Worm (Caenorhabditis elegans): ENCODE measurements around the gene F01G4.6.

Gene F01G4.6

DNA sequence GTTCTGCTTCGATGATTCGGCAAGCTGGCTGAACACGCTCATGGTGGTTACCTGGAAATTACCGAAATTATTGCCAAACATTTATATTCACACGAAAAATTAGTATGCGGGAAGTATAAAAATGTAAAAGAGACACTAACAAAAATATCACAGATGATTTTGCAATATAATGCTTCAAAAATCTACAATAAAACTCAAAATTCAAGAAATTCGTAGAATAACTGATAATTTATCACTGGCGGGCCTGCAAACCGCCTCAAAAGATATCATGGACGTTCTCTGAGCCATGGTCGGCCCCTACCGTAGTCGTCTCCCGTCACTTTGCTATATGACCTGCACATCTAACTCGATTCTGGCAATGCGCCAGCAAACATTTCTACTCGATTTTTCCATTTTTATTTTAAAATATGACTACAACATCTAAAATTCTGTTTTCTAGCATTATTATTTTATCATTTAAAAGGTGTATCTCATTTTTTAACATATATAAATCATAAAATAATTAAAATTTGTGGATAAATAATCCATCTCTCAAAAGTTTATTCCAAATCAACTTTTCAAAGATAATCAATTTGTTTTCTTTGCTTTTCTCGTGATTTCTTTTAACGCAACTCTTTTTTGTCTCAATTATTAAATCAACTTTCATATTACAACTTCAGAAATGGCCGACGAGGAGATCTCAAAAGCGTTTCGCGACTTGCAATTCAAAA lies at the start of gene F01G4.6, which contains the start of gene pfd-1:
TSS of gene F01G4.6 (minus strand) at position 51 of the 710 bp plus-strand sequence.
TSS of gene pfd-1 (plus strand) at position 660 of the 710 bp plus-strand sequence.
- TF ChIP-seq ztf-23 (GFP tag; IDR thresholded peaks at IDR 0.05) (peak; percentile 68), ztf-29 (GFP tag; IDR thresholded peaks at IDR 0.05) (no peak), klf-2 (GFP tag; conservative IDR thresholded peaks at IDR 0.05) (no peak), flt-1 (GFP tag; IDR thresholded peaks at IDR 0.05) (0 out of 2 replicates have a peak, but pooled peaks have one; percentile 39)

DNA sequence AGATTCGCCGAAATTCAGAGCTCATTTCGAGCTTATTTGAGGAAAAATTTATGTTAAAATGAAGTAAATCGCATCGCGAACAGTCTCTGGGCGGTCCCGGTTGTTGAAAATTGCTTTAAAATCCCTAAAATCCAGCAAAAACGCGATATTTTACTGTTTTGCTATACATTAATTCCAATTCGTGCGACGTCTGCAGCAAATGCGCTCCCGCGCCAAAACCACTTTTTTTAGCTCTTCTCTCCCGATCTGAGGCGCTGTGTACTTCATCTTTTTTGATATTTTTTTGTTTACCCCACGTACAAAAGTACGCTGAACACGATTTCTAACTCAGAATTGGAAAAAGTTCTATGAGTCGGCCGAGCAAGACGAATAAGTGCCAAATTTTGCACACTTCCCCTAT lies 49.7 kb upstream of the F01G4.6 start, which contains the start of gene R07H5.16:
TSS of gene R07H5.16 (plus strand) at position 348 of the 400 bp plus-strand sequence.
- TF ChIP-seq klf-2 (GFP tag; conservative IDR thresholded peaks at IDR 0.05): 0 out of 2 replicates have a peak, but pooled peaks have one; percentile 39

DNA sequence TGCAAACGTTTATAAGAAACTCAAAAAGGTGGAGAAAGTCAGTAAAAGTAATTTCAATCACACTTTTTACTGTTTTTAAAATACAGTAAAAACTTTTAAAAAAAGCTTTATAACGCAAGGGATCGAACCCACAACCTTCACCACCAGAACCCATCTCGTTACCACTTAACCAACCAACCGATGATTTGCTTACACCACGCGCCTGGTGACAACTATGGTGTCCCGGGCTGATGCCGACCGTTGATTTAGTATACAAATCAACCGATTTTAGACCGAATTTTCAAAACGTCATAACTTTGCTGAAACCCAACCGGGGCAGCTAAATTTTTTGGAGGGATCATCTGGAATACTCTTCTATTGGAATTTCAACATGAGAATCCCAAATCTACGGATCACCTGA lies 47.6 kb upstream of the F01G4.6 start:
- TF ChIP-seq ztf-23 (GFP tag; IDR thresholded peaks at IDR 0.05): peak; percentile 77; the same call in 1 of the 2 replicates
- peak; percentile 62; the same call in 1 of the 2 replicates for TF ChIP-seq ztf-29 (GFP tag; IDR thresholded peaks at IDR 0.05)
- peak; percentile 53; the same call in 1 of the 2 replicates for TF ChIP-seq klf-2 (GFP tag; conservative IDR thresholded peaks at IDR 0.05)
- TF ChIP-seq tab-1 (GFP tag; IDR thresholded peaks at IDR 0.05): peak; percentile 84
- peak; percentile 59 for TF ChIP-seq ref-1 (GFP tag; conservative IDR thresholded peaks at IDR 0.05)
- TF ChIP-seq T22C8.4 (GFP tag; IDR thresholded peaks at IDR 0.05): 0 out of 2 replicates have a peak, but pooled peaks have one; percentile 50

DNA sequence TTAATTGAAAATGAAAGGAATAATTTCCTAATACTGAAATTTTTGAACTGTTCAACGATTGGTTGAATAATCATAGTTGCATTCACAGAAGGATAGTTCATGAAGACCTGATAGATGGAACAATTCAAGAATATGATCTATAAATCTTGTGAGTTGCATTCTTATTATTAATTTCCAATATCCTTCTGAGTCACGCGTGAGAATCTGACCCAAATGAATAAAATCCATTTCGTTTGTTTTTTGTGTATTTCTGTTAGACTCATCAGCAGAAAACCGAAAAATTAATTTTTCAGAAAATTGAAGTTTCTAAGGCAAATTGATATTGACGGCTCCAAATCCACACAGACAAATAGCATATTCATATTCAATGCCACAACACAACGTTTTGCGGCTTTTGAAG lies 40.1 kb upstream of the F01G4.6 start, which contains the start of gene fbxb-79:
TSS of gene fbxb-79 (minus strand) at position 101 of the 400 bp plus-strand sequence.
- TF ChIP-seq tab-1 (GFP tag; IDR thresholded peaks at IDR 0.05) (no peak), ref-1 (GFP tag; conservative IDR thresholded peaks at IDR 0.05) (no peak), cog-1 (tag; optimal IDR thresholded peaks at IDR 0.05) (no peak), ztf-29 (GFP tag; IDR thresholded peaks at IDR 0.05) (no peak), T22C8.4 (GFP tag; IDR thresholded peaks at IDR 0.05) (no peak), med-1 (GFP tag; optimal IDR thresholded peaks at IDR 0.05; ENCODE audit: insufficient read depth) (no peak), klf-2 (GFP tag; conservative IDR thresholded peaks at IDR 0.05) (no peak), ztf-23 (GFP tag; IDR thresholded peaks at IDR 0.05) (no peak), flt-1 (GFP tag; IDR thresholded peaks at IDR 0.05) (no peak)

DNA sequence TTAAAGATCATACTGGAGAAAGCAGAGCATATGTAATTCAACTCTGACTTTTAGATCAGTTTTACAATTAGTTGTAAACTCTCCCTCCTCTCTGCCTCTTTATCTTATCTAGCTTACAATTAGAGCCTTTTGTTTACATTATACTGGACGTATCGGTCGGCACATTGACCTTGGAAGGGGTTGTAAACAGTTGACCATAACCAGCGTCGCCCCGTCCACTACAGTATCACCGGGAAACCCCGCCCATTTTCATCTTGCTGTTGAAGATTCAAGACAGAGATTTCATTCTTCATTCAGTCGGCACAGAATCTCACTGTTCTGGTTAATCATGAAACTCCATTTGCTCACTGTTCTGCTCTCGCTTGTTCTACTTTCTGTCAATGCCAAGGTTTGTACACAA lies 37.4 kb upstream of the F01G4.6 start, which contains the start of gene sdz-27:
TSS of gene sdz-27 (plus strand) at position 301 of the 400 bp plus-strand sequence.
- TF ChIP-seq ref-1 (GFP tag; conservative IDR thresholded peaks at IDR 0.05): no peak

DNA sequence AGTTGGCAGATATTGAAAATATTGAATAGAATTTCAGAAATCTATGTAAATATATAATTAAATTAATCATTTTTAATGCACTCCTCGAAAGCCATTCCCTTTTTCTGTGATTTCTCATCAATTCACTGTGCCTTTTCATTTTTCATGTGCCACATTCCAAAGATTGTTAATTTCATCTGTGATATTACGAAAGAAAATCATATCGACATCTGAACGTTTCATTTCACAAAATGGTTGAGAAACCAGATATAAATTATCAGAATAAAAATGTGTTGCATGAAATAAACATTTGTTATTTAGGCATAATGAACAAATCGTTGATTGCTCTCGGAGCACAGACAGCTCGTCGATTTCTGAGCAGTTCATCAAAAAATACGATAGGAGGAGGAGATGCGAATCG lies 34.7 kb upstream of the F01G4.6 start, which contains the start of gene nuaf-3:
TSS of gene nuaf-3 (plus strand) at position 301 of the 400 bp plus-strand sequence.
- TF ChIP-seq ref-1 (GFP tag; conservative IDR thresholded peaks at IDR 0.05): no peak
- TF ChIP-seq klf-2 (GFP tag; conservative IDR thresholded peaks at IDR 0.05): no peak
- no peak for TF ChIP-seq ztf-29 (GFP tag; IDR thresholded peaks at IDR 0.05)
- no peak for TF ChIP-seq T22C8.4 (GFP tag; IDR thresholded peaks at IDR 0.05)
- TF ChIP-seq flt-1 (GFP tag; IDR thresholded peaks at IDR 0.05): no peak

DNA sequence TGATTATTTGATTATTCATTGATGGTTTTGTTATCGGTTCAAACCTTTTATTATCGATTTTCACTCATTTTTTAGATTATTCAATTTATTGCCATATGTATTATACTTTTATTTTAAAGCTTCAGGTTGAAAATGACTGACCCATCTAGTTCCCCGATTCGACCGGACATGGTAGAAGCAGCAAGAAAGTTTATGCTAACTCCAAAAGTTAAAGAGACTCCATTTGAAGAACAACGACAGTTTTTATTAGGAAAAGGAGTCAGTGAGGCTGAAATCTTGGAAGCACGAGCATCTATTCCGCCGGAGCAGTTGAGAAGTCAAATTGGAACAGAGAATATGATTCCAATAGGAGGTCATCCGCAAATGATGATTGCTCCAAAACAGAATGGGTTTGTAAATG lies 33.7 kb upstream of the F01G4.6 start, which contains the start of gene prx-14:
TSS of gene prx-14 (plus strand) at position 120 of the 400 bp plus-strand sequence.
- no peak for TF ChIP-seq ztf-23 (GFP tag; IDR thresholded peaks at IDR 0.05)
- no peak for TF ChIP-seq flt-1 (GFP tag; IDR thresholded peaks at IDR 0.05)
- no peak for TF ChIP-seq ref-1 (GFP tag; conservative IDR thresholded peaks at IDR 0.05)
- no peak for TF ChIP-seq T22C8.4 (GFP tag; IDR thresholded peaks at IDR 0.05)
- TF ChIP-seq klf-2 (GFP tag; conservative IDR thresholded peaks at IDR 0.05): no peak
- TF ChIP-seq med-1 (GFP tag; optimal IDR thresholded peaks at IDR 0.05; ENCODE audit: insufficient read depth): no peak
- TF ChIP-seq ztf-29 (GFP tag; IDR thresholded peaks at IDR 0.05): no peak
- TF ChIP-seq cog-1 (tag; optimal IDR thresholded peaks at IDR 0.05): no peak
- TF ChIP-seq tab-1 (GFP tag; IDR thresholded peaks at IDR 0.05): no peak

DNA sequence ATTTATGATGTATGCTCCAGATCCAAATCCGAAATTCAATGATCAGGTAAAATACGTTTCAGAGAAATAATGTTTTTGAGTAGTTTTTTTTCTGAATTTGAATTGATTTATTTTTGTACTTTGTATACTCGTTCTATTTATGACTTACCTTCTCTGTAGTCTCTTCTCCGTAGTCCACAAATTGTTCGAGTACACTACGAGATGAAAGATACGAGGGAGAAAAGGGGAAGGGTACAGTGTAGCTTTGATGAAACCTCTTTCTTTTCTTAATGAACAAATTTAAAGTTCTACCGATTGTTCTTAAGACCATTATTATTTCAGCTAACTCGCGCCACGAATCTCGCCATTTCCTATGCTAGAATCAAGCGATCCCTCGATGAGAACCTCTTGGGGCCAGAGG lies 30.8 kb upstream of the F01G4.6 start:
- no peak for TF ChIP-seq cog-1 (tag; optimal IDR thresholded peaks at IDR 0.05)
- TF ChIP-seq tab-1 (GFP tag; IDR thresholded peaks at IDR 0.05): no peak
- TF ChIP-seq klf-2 (GFP tag; conservative IDR thresholded peaks at IDR 0.05): no peak
- TF ChIP-seq ref-1 (GFP tag; conservative IDR thresholded peaks at IDR 0.05): no peak
- no peak for TF ChIP-seq flt-1 (GFP tag; IDR thresholded peaks at IDR 0.05)
- TF ChIP-seq ztf-29 (GFP tag; IDR thresholded peaks at IDR 0.05): no peak
- TF ChIP-seq T22C8.4 (GFP tag; IDR thresholded peaks at IDR 0.05): no peak
- TF ChIP-seq med-1 (GFP tag; optimal IDR thresholded peaks at IDR 0.05; ENCODE audit: insufficient read depth): no peak
- no peak for TF ChIP-seq ztf-23 (GFP tag; IDR thresholded peaks at IDR 0.05)

DNA sequence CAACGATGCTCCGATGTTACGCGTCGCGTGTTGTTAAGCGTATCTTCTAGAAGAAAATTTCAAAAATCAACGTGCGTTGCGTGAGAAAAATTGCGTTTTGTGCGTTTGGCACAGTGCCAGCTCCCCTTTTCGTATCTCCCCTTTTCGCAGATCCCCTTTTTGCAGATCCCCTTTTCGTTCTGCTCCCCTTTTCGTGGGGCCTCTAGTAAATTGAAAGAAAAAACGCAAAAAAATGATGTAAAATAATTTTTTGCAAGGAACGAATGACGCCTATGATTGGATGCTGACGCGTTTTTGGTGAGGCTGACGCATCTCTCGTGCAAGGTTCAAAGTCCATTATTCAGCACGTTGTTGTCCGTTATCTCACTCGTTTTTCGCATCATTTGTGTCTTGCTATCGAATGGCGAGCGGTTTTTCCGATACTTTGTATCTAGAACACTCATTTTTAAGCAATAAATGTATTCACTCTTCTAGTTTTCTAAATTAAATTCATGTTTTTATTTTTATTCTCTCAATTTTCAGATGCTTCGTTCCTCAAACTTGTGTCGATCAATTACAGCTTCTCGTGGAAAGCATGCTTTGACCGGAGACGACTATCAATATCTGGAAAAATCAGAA lies 29.9 kb upstream of the F01G4.6 start, which contains the start of gene cpt-2:
TSS of gene cpt-2 (plus strand) at position 523 of the 618 bp plus-strand sequence.
- TF ChIP-seq ztf-23 (GFP tag; IDR thresholded peaks at IDR 0.05): peak; percentile 44; the same call in 1 of the 2 replicates

DNA sequence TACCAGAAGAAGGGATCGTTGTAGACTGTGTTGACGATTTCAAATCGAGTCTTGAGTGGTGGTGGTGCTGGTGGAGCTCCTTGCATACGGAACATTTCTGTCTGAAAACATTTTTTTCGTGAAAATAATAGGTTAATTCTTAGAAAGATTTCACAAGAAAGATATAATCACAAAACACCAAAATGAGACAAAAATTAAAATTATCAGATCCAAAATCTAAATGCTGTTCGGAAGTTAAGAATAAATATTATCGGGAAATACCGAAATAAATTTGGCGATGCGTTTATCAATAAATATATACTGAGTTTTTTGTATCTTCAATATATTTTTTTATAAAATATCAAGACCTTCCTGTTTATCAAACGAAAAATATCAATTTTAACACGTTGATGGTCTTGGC lies 29.2 kb upstream of the F01G4.6 start, which contains the start of gene C08F8.9:
TSS of gene C08F8.9 (minus strand) at position 101 of the 400 bp plus-strand sequence.
- TF ChIP-seq T22C8.4 (GFP tag; IDR thresholded peaks at IDR 0.05) (no peak), med-1 (GFP tag; optimal IDR thresholded peaks at IDR 0.05; ENCODE audit: insufficient read depth) (no peak), flt-1 (GFP tag; IDR thresholded peaks at IDR 0.05) (no peak)

Data from whole organism, midembryonic.